Fruit fly (Drosophila melanogaster): ENCODE measurements around the gene CG44002.

CG44002 gene

DNA sequence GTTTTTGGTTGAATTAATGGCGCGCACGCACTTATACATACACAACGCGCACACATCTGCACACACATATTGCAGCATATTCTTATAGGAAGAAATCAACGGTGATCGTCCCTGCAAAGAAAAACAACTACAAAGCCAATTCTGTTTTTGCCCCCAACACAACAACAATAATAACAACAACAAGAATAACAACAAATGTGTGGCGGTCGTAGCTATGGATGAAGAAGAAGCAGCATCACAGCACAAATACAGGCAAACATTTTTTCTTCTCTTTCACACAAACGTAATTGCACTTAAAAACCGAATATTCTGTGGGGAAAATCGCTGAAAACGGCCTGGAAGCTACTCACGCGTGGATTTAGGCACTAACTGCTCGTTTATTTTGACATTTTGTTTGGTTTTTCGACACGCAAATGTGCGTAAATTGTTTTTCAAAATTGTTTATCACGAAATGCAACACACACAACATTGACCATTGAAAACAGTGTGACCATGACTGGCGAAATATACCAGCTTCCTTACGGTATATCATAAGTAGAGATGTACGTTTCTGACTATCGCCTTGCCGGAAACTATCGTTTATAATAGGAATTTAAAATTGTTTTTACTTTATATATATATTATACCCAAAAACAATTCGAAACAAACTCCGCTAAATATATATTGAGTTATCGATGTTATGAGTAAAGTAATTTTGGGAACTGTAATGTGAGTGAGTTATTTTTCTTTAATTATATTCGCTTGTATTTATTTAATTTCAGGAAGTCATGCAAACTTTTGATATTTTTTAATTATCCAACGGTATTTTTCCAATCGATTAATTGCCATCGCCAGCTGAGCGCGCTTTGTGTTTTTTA lies 11.5 kb downstream of the CG44002 start, which contains the start of the genes Mad and gkt:
Gene Mad (minus strand): TSS at position 500 of the 857 bp plus-strand sequence.
Gene gkt (plus strand): TSS at position 807 of the 857 bp plus-strand sequence.
- TF ChIP-seq Pif1B (GFP tag; optimal IDR thresholded peaks at IDR 0.05) (no peak), CG8301 (tag; optimal IDR thresholded peaks at IDR 0.05) (no peak), gl (tag; optimal IDR thresholded peaks at IDR 0.05) (peak; percentile 27), EcR (GFP tag; optimal IDR thresholded peaks at IDR 0.05) (peak; percentile 59)

DNA sequence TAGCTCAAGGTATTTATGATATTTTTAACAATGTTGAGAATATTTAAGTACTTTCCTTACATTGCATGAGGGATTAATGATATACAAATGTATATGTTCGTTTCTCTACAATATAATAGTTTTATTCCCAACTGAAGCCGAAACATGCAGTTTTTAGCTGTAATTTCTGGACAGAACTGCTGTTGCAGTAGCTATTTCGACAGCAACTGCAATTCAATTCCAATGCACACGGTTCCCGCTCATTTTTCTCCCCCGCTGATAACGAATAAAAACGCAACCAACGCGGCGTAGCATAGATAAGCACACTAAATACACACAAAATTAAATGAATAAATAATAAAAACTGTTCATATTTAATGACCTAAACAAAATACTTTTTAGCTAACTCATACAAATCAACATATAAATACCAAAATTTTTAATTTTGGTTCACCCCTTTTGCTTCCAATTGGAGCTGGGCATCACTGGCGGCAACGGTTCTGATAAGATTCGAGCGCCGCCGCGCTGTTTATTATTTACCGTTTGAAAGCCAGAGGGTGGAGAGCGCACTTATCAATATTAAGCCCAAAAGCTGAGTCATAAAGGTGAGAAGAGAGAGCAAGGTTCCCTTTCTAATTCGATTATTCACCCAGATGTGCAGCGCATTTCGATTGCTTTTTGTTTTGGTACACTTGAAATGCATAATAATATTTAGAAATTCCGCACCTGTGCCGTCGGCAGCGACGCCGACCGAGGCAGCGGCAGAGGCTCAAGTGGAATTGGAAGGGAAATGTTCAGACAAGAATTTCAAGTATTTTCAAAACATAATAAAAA lies 12.4 kb downstream of the CG44002 start:
- TF ChIP-seq rn (GFP tag; IDR thresholded peaks at IDR 0.05) (0 out of 2 replicates have a peak, but pooled peaks have one; percentile 3), CG34367 (tag; optimal IDR thresholded peaks at IDR 0.05) (peak; percentile 15), CG32121 (GFP tag; IDR thresholded peaks at IDR 0.05) (no peak), CG4496 (GFP tag; IDR thresholded peaks at IDR 0.05) (peak; percentile 49; the same call in 1 of the 3 replicates), Ets98B (GFP tag; IDR thresholded peaks at IDR 0.05) (peak; percentile 12; the same call in 1 of the 2 replicates), CG12605 (GFP tag; IDR thresholded peaks at IDR 0.05) (no peak), CG8301 (tag; optimal IDR thresholded peaks at IDR 0.05) (no peak), Pif1B (GFP tag; optimal IDR thresholded peaks at IDR 0.05) (peak; percentile 18), CG8159 (tag; optimal IDR thresholded peaks at IDR 0.05) (peak; percentile 94), Pif1A (GFP tag; optimal IDR thresholded peaks at IDR 0.05) (no peak), CG15710 (tag; optimal IDR thresholded peaks at IDR 0.05) (peak; percentile 14), CG14655 (GFP tag; optimal IDR thresholded peaks at IDR 0.05) (peak; percentile 59)

DNA sequence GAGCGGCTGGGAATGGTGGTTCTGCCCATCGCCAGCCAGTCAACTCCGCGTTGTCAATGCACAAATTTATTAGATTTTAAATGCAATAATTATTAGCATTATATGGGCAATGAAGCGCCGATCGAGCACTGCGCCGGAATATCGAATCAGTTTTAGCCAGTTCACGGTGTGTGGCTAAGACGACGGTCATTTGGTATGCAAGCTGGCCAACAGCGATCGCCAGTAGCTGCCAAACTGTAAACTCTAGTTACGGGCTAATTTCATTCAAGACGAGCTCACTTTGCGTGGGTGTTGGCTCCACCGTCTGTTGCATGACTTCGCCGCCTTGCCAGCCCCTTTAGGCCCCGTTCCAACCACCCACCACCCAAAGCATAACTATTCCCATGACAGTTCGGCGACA lies 15.1 kb downstream of the CG44002 start:
- TF ChIP-seq CG14655 (GFP tag; optimal IDR thresholded peaks at IDR 0.05) (no peak), CG4496 (GFP tag; IDR thresholded peaks at IDR 0.05) (no peak), D1 (tag; optimal IDR thresholded peaks at IDR 0.05) (no peak), Snoo (tag; optimal IDR thresholded peaks at IDR 0.05) (no peak), CG9948 (tag; optimal IDR thresholded peaks at IDR 0.05) (no peak), CG13204 (GFP tag; optimal IDR thresholded peaks at IDR 0.05) (no peak), EcR (GFP tag; optimal IDR thresholded peaks at IDR 0.05) (no peak), CG8159 (tag; optimal IDR thresholded peaks at IDR 0.05) (no peak), Pif1B (GFP tag; optimal IDR thresholded peaks at IDR 0.05) (no peak), CG10348 (GFP tag; IDR thresholded peaks at IDR 0.05) (no peak), gl (tag; optimal IDR thresholded peaks at IDR 0.05) (no peak), Pif1A (GFP tag; optimal IDR thresholded peaks at IDR 0.05) (no peak), CG8301 (tag; optimal IDR thresholded peaks at IDR 0.05) (no peak)

DNA sequence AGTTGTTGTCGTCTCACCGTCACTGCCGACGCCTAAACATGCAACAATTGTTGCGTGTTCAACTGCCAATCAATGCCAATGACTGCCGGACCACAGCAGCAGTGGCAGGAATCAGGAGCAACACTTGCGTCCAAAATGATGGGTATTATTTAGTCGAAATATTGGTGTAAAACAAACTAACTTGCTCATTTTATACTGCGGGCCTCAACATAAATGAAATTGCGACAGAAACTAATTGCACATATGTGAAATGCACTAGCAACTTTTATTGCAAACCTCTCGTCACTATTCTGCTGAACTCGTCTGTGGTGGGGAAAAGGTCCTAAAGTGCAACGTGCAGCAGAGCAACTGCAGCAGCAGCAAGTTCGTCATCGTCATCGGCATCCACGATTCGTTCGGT lies 16.1 kb downstream of the CG44002 start:
- TF ChIP-seq CG8301 (tag; optimal IDR thresholded peaks at IDR 0.05) (peak; percentile 34), CG8159 (tag; optimal IDR thresholded peaks at IDR 0.05) (peak; percentile 52), CG15710 (tag; optimal IDR thresholded peaks at IDR 0.05) (peak; percentile 58), Pif1A (GFP tag; optimal IDR thresholded peaks at IDR 0.05) (peak; percentile 4), CG14655 (GFP tag; optimal IDR thresholded peaks at IDR 0.05) (peak; percentile 43), CG17806 (tag; optimal IDR thresholded peaks at IDR 0.05) (peak; percentile 51), Snoo (tag; optimal IDR thresholded peaks at IDR 0.05) (no peak), CG13204 (GFP tag; optimal IDR thresholded peaks at IDR 0.05) (no peak), rn (GFP tag; IDR thresholded peaks at IDR 0.05) (no peak), CG34367 (tag; optimal IDR thresholded peaks at IDR 0.05) (peak; percentile 47), EcR (GFP tag; optimal IDR thresholded peaks at IDR 0.05) (no peak), CG32121 (GFP tag; IDR thresholded peaks at IDR 0.05) (no peak), Pif1B (GFP tag; optimal IDR thresholded peaks at IDR 0.05) (no peak), fd96Ca (GFP tag; IDR thresholded peaks at IDR 0.05) (peak; percentile 69; the same call in 2 of the 3 replicates), CG10348 (GFP tag; IDR thresholded peaks at IDR 0.05) (no peak), Ets98B (GFP tag; IDR thresholded peaks at IDR 0.05) (no peak), CG12605 (GFP tag; IDR thresholded peaks at IDR 0.05) (no peak), gl (tag; optimal IDR thresholded peaks at IDR 0.05) (no peak), D1 (tag; optimal IDR thresholded peaks at IDR 0.05) (no peak), CG4496 (GFP tag; IDR thresholded peaks at IDR 0.05) (peak; percentile 41; the same call in 2 of the 3 replicates), CG9948 (tag; optimal IDR thresholded peaks at IDR 0.05) (peak; percentile 45)

DNA sequence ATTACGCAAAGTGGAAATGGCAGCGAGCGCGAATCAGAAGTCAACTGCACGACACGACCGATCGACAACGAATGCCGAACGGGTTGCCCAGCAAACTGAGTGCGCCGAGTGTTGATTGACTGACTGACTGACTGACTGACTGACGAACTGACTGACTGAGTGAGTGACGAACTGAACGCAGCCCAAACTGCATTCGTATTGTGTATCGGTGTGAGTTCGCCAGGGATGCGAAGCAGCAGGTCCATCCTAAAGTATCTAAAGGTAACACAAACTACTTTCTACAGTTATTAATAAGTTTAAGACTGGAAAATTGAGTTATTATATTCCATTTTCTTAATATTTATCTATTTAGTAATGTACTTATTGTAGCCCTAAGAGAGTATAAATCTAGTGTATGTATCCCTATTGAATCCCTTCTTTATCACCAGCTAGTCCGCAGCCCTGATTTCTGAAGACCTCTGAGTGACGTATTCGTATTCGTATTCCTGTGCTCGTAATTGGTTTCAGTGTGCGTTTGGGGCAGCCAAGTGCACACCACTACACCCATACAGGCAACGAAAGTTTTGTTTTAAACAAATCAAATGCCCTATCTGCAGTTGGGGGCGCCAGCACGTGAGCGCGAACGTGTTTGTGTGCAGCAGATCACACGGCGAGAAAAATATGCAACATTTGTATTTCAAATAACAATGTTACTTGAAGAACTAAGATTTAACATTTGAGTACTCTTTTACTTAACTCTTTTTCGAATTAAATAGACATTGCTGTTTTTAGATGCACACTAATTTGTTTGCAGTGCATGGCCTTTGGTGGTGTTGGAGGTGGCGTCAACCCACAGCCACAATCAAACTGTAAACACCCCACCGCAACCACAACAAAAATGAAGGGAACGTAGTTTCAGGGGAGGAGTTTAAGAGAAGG lies 17.9 kb downstream of the CG44002 start:
- TF ChIP-seq D1 (tag; optimal IDR thresholded peaks at IDR 0.05) (peak; percentile 33), Snoo (tag; optimal IDR thresholded peaks at IDR 0.05) (peak; percentile 31), rn (GFP tag; IDR thresholded peaks at IDR 0.05) (peak; percentile 71; the same call in 1 of the 2 replicates), Pif1A (GFP tag; optimal IDR thresholded peaks at IDR 0.05) (peak; percentile 78), CG34367 (tag; optimal IDR thresholded peaks at IDR 0.05) (peak; percentile 67), CG9948 (tag; optimal IDR thresholded peaks at IDR 0.05) (peak; percentile 66), CG17806 (tag; optimal IDR thresholded peaks at IDR 0.05) (peak; percentile 73), CG15710 (tag; optimal IDR thresholded peaks at IDR 0.05) (peak; percentile 78), CG12605 (GFP tag; IDR thresholded peaks at IDR 0.05) (peak; percentile 67), CG8301 (tag; optimal IDR thresholded peaks at IDR 0.05) (peak; percentile 81), CG8159 (tag; optimal IDR thresholded peaks at IDR 0.05) (peak; percentile 88), fd96Ca (GFP tag; IDR thresholded peaks at IDR 0.05) (peak; percentile 91), CG14655 (GFP tag; optimal IDR thresholded peaks at IDR 0.05) (peak; percentile 84), EcR (GFP tag; optimal IDR thresholded peaks at IDR 0.05) (no peak), gl (tag; optimal IDR thresholded peaks at IDR 0.05) (peak; percentile 55), CG32121 (GFP tag; IDR thresholded peaks at IDR 0.05) (peak; percentile 84), Ets98B (GFP tag; IDR thresholded peaks at IDR 0.05) (peak; percentile 87), CG13204 (GFP tag; optimal IDR thresholded peaks at IDR 0.05) (no peak), CG10348 (GFP tag; IDR thresholded peaks at IDR 0.05) (peak; percentile 59), CG4496 (GFP tag; IDR thresholded peaks at IDR 0.05) (peak; percentile 91), Pif1B (GFP tag; optimal IDR thresholded peaks at IDR 0.05) (peak; percentile 74)

Data from whole organism, pupa.